Fruit fly (Drosophila melanogaster) whole organism: ENCODE results near the gene Cpr23B.

Experiments
- CG8478 ChIP-seq: fragments of >200 bp; optimal IDR thresholded peaks from 2 replicates; lab custom pipeline; 2018; ENCODE audit warnings: inconsistent platforms
- Dll ChIP-seq: fragments of >200 bp; optimal IDR thresholded peaks from 2 replicates; lab custom pipeline; 2017
- EcR ChIP-seq, 2 experiments: fragments of >200 bp; optimal IDR thresholded peaks; 2 replicates each; lab custom pipeline; 2017; ENCODE audit warnings: missing biosample characterization in 2 of 2, missing genetic modification characterization in 2 of 2, missing genetic modification reagents in 2 of 2
- pan ChIP-seq: fragments of >200 bp; optimal IDR thresholded peaks from 2 replicates; lab custom pipeline; 2017
- psq ChIP-seq: fragments of >200 bp; optimal IDR thresholded peaks from 2 replicates; lab custom pipeline; 2017
- usp ChIP-seq: fragments of >200 bp; optimal IDR thresholded peaks from 2 replicates; lab custom pipeline; 2017; ENCODE audit warnings: missing biosample characterization, missing genetic modification characterization, mixed read lengths

The Cpr23B gene

dm6 chr2L:2855773-2856615 is 17.8 kb downstream of the Cpr23B start, which contains the start of the genes CG3104 and RpS21:
Gene CG3104 (minus strand): TSS chr2L:2855778.
Gene RpS21 (plus strand): TSS chr2L:2856070.
- TF ChIP-seq EcR (GFP tag; optimal IDR thresholded peaks at IDR 0.05; lab: Kevin White, UChicago) (no peak), psq (lab: Kevin White, UChicago) (no peak), Dll (lab: Kevin White, UChicago) (no peak), CG8478 (lab: Kevin White, UChicago) (no peak), pan (no peak), usp (no peak)

DNA sequence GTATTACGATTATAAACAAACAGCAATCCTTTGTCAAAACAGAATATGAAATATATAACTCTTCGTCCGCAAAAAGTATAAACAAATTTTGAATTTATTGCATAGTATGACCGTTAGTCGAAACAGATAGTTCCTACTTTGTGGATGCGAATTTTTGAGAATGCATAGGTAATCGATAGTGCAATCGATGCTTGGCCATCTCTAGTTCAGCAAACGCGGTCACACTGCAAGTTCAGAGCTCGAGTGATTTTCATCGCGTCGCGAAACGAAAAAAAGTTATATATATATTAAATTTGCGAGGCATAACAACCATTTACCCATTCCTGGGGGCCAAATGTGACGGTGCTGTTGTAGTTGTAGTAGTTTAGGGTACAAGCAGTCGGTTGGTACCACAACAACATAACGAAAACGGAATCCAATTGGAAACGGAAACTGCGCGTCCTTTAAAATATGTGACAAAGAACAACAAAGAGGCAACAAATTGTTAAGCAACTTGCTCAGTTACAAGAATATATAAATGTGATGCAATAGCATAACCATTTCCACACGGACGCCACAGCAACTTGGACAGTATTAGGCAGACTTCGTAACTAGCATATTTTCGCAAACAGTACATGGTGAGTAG is 18.9 kb downstream of the Cpr23B start, which contains the start of gene CG2991:
TSS of gene CG2991 (plus strand) at position 205 of the 625 bp plus-strand sequence.
- TF ChIP-seq pan (peak; percentile 18), EcR (GFP tag; optimal IDR thresholded peaks at IDR 0.05; lab: Kevin White, UChicago) (no peak)

- no peak for TF ChIP-seq CG8478 (lab: Kevin White, UChicago)
- no peak for TF ChIP-seq psq (lab: Kevin White, UChicago)
- no peak for TF ChIP-seq usp
- TF ChIP-seq pan: no peak
Observed at dm6 chr2L:2857862-2858734, 19.9 kb downstream of the Cpr23B start.

dm6 chr2L:2861140-2861884 is 23.1 kb downstream of the Cpr23B start:
- TF ChIP-seq EcR (GFP tag; optimal IDR thresholded peaks at IDR 0.05; lab: Kevin White, UChicago) (peak in 1 of 2 experiments; percentile 73), usp (no peak)

DNA sequence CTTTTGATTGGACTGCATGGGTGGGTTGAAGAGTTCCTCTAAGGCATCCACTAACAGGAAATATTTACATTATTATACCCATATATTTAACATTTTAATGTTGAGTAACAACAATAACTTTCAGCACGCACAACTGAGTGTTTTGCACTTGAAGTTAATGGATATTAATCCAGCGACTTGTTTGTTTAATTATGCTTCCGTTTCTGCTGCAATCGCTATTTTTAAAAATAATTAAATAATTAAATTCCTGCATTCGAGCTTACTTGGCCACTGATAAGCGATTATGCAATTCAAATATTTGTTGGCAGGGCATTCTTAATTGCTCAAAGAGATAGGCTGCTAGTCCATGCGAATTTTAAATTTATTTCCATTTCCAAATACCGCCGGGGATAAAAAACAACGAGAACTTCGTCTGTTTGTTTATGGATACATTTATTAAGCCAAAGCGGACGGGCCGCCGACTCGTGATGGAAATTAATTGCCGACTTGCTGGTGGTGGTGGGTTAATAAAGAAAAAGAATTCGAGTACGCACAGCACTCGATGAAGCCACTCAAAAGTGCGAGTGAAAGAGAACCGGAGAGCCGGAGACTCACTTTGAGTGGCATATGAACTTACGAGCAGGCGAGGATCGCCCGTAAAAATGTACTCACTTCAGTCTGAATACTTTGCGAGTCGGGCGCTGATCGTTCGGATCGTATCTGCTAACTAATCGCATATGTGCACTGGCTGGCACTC is 23.8 kb downstream of the Cpr23B start:
- TF ChIP-seq Dll (lab: Kevin White, UChicago) (no peak), usp (no peak), pan (no peak), psq (lab: Kevin White, UChicago) (no peak), EcR (GFP tag; optimal IDR thresholded peaks at IDR 0.05; lab: Kevin White, UChicago) (no peak), CG8478 (lab: Kevin White, UChicago) (no peak)

dm6 chr2L:2862621-2862962 is 24.4 kb downstream of the Cpr23B start:
- no peak for TF ChIP-seq pan
- no peak for TF ChIP-seq usp
- TF ChIP-seq Dll (lab: Kevin White, UChicago): no peak
- no peak for TF ChIP-seq psq (lab: Kevin White, UChicago)
- TF ChIP-seq EcR (GFP tag; optimal IDR thresholded peaks at IDR 0.05; lab: Kevin White, UChicago): no peak
- no peak for TF ChIP-seq CG8478 (lab: Kevin White, UChicago)

DNA sequence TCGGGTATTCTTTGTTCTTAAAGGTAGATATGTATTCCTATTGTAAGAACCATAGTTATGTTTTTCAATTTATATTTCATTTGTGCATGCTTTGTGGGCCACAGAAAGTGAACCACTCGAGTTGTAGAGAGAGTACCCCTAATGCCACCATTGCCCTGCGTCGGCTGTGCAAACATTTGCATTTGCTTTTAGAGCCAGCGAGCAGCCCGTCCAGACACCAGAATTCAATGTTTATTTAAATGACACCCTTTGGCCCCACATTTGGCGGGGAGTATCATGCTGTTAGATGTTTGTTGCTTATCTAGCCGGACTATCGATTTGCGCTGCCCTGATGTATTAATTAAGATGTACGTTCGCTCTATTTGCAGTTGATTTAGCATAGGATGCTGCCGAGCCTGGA is 26.4 kb downstream of the Cpr23B start:
- TF ChIP-seq usp (no peak), EcR (GFP tag; optimal IDR thresholded peaks at IDR 0.05; lab: Kevin White, UChicago) (no peak), Dll (lab: Kevin White, UChicago) (no peak), CG8478 (lab: Kevin White, UChicago) (no peak), pan (no peak), psq (lab: Kevin White, UChicago) (no peak)

dm6 chr2L:2865560-2866309 is 27.5 kb downstream of the Cpr23B start:
- TF ChIP-seq usp (no peak), pan (no peak), EcR (GFP tag; optimal IDR thresholded peaks at IDR 0.05; lab: Kevin White, UChicago) (no peak), Dll (lab: Kevin White, UChicago) (no peak), CG8478 (lab: Kevin White, UChicago) (no peak), psq (lab: Kevin White, UChicago) (no peak)

DNA sequence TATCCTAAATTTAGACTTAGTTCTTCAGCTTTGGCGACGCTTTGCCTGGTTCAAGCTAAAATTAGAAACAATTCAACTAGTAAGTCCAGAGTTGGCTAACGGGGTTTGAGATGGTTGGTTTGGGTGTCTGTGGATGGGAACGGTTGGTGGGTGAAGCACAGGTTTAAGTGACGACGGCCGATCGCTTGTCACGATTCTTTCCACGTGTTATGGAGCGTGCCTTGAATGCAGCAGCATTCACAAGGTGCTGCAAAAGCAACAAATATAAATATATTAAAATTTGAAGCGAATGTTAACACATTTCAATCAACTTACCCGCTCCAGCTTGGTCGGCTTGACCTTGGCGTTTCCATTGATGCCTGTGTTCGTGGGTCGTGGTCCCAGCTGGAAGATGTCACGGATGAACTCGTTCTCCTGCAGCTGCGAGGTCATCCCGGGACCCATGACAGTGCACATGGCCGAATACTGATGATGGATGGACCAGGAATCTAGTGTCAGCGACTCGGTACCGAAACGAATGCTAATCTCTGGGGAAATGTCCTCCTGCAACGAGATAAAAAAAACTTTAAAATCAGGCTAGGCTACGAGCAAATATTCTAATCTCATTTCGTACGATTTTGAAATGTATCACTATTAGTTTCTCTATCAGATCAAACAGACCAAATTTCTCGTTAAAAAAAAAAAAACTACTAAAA is 30.9 kb downstream of the Cpr23B start, which contains the start of gene CG8813:
TSS of gene CG8813 (plus strand) at position 645 of the 695 bp plus-strand sequence.
- no peak for TF ChIP-seq pan
- no peak for TF ChIP-seq EcR (GFP tag; optimal IDR thresholded peaks at IDR 0.05; lab: Kevin White, UChicago)
- no peak for TF ChIP-seq Dll (lab: Kevin White, UChicago)
- no peak for TF ChIP-seq usp
- TF ChIP-seq CG8478 (lab: Kevin White, UChicago): no peak
- TF ChIP-seq psq (lab: Kevin White, UChicago): no peak
